Fruit fly (Drosophila melanogaster): Measurements from ENCODE around the gene CG6933.

Gene CG6933

dm6 chr3L:20220374-20220773 lies at the start of gene CG6933:
CG6933 (minus strand) TSS chr3L:20220420.
- no peak for TF ChIP-seq usp (GFP tag; optimal IDR thresholded peaks at IDR 0.05)
- no peak for TF ChIP-seq Dll (optimal IDR thresholded peaks at IDR 0.05)
- no peak for TF ChIP-seq EcR (GFP tag; optimal IDR thresholded peaks at IDR 0.05)
- TF ChIP-seq CG8478 (optimal IDR thresholded peaks at IDR 0.05), result no peak
- no peak for TF ChIP-seq psq (optimal IDR thresholded peaks at IDR 0.05)
- no peak for TF ChIP-seq pan (optimal IDR thresholded peaks at IDR 0.05)

DNA sequence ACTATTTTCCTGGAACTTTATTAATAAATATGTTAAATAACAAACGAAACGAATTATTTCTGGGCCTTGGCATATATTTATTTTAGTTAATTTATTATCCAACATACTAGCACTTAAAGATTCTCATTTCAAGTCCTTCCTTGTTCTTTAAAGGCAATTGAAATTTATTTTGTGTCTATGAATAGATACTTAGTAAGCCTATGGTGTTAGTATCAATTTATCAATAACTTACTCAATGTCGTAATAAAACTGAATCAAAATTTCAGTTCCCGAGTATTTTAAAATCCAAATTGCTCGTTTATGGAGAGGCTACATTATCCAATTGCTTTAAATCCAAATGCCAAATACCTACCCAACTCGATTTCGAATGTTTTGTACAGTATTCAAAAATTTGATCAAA lies 45.3 kb upstream of the CG6933 start, which contains the start of gene CG32228:
Gene CG32228 (plus strand): TSS at position 301 of the 400 bp plus-strand sequence.
- TF ChIP-seq CG8478 (optimal IDR thresholded peaks at IDR 0.05), result no peak

dm6 chr3L:20247513-20248173 lies 27.4 kb upstream of the CG6933 start, which contains the start of gene rdgC:
rdgC (plus strand) TSS chr3L:20248080.
- TF ChIP-seq EcR (GFP tag; optimal IDR thresholded peaks at IDR 0.05) (no peak), CG8478 (optimal IDR thresholded peaks at IDR 0.05) (no peak), psq (optimal IDR thresholded peaks at IDR 0.05) (no peak), usp (GFP tag; optimal IDR thresholded peaks at IDR 0.05) (no peak), pan (optimal IDR thresholded peaks at IDR 0.05) (no peak), Dll (optimal IDR thresholded peaks at IDR 0.05) (no peak)

DNA sequence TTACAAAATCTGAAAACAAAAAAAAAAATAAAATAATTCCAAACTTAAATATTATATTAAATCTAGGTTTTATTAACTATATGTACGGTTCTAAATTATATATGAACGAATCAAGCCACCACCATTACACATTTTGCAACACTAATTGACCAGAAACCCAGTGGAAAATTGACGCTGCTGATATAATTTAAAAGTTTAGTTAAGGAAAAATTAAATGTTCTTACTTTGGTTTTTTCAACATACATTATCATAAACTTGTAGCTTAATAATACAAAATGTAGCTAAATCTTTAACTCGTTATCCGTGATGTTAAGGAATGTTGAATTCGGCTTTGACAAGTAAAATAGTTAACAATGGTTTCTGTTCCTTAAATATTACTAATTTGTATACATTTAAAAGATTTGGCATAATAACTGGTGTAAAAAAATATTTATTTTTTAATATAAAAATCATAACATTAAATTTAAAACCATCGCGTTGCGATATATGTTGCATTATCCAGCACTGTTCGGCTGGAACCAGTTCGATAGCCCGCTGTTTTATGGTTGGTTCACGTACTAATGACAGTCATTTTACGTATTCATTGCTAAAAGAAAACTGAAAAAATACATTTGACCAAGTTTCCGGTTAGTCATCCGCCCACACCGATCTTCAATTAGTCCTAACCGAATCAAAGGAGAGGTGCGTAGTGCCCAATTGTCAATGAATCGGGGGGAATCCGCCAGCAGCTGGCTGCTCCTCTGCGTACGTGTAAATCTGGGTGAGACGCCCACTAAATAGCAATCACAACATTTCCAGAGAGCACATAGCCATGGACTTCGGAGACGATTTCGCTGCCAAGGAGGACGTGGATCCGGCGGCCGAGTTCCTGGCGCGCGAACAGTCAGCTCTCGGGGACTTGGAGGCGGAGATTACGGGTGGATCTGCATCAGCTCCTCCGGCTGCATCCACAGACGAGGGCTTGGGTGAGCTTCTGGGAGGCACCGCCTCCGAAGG lies 22.1 kb upstream of the CG6933 start:
- TF ChIP-seq usp (GFP tag; optimal IDR thresholded peaks at IDR 0.05) (no peak), CG8478 (optimal IDR thresholded peaks at IDR 0.05) (no peak)

DNA sequence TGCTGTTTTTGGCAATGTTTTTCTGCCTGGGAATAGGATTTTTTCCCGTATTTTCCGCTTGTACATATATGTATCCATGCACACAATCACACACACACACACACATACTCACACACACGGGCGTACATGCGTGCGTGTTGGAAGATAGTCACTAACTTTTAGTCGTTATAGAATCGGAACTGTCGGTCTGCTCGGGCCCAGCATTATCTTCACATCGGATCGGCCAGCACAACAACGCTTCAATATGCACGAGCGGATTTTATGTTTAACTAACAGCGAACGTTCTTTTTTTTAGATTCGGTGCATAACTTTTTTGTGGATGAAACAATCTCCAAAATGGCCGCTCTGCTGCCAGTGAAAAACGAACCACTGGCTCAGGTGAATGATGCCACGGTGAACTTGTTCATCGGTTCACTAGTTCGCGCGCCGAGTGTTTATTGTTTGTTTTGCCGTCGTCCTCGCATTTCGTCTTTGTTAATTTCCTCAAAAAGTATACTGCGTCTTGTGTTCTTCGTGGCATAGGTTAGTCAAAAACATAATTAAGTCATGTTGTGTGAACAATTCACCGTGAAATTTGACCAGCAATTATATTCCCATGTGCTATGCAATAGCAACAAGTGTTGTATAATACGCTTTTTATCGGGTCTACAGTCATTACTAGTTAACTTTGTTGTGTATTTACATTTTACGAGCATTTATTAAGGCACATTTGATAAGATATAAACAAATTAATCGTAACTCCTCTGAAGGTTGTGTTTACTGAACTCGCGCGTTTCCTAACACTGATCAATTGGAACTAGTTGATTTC lies 21.1 kb upstream of the CG6933 start, which contains the start of the genes CG6951 and CG17233:
Gene CG6951 (plus strand): TSS at position 105 of the 808 bp plus-strand sequence.
Gene CG17233 (minus strand): TSS at position 741 of the 808 bp plus-strand sequence.
- TF ChIP-seq usp (GFP tag; optimal IDR thresholded peaks at IDR 0.05) (no peak), EcR (GFP tag; optimal IDR thresholded peaks at IDR 0.05) (no peak), Dll (optimal IDR thresholded peaks at IDR 0.05) (no peak), psq (optimal IDR thresholded peaks at IDR 0.05) (no peak), CG8478 (optimal IDR thresholded peaks at IDR 0.05) (no peak), pan (optimal IDR thresholded peaks at IDR 0.05) (no peak)

- TF ChIP-seq usp (GFP tag; optimal IDR thresholded peaks at IDR 0.05) (no peak), pan (optimal IDR thresholded peaks at IDR 0.05) (no peak), CG8478 (optimal IDR thresholded peaks at IDR 0.05) (no peak), EcR (GFP tag; optimal IDR thresholded peaks at IDR 0.05) (no peak), Dll (optimal IDR thresholded peaks at IDR 0.05) (no peak), psq (optimal IDR thresholded peaks at IDR 0.05) (no peak)
Observed at dm6 chr3L:20240753-20241152, 20.5 kb upstream of the CG6933 start, which contains the start of gene Clc. Clc (plus strand) TSS chr3L:20241053.

dm6 chr3L:20237167-20237566 lies 16.9 kb upstream of the CG6933 start:
- TF ChIP-seq usp (GFP tag; optimal IDR thresholded peaks at IDR 0.05), result no peak
- no peak for TF ChIP-seq CG8478 (optimal IDR thresholded peaks at IDR 0.05)

- TF ChIP-seq CG8478 (optimal IDR thresholded peaks at IDR 0.05) (no peak), pan (optimal IDR thresholded peaks at IDR 0.05) (no peak), Dll (optimal IDR thresholded peaks at IDR 0.05) (no peak), EcR (GFP tag; optimal IDR thresholded peaks at IDR 0.05) (no peak), usp (GFP tag; optimal IDR thresholded peaks at IDR 0.05) (no peak), psq (optimal IDR thresholded peaks at IDR 0.05) (no peak)
Observed at dm6 chr3L:20231369-20231768, 11.1 kb upstream of the CG6933 start, which contains the start of gene CG13813. CG13813 (plus strand) TSS chr3L:20231669.

DNA sequence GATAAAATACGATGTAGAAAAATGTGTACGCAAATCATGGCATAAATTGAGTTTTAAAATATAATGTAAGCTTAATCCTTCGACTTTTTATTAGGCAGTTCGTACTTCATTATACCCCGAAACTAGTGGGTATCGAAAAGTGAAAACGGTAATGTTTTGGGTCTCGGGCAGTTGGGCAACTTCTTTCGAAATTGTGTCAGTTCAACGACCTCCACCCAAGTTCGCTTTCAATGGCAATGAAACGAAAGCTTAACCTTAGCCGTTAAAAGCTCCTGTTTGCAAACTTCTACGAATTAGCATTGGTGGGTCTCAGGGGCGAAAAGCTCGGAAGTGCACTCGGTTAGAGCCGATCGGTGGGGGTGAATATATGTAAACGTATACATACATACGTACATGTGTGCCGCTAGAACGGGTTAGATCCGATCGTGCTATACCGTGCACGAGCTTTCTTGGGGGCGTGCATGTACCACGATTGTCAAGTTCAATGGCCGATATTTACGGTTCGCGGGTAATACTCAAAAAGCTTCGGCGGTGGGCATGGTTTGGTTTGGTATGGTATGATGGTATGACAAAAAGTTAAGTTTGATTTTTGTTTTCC lies 10.1 kb upstream of the CG6933 start:
- TF ChIP-seq EcR (GFP tag; optimal IDR thresholded peaks at IDR 0.05) (no peak), psq (optimal IDR thresholded peaks at IDR 0.05) (no peak), Dll (optimal IDR thresholded peaks at IDR 0.05) (no peak)

DNA sequence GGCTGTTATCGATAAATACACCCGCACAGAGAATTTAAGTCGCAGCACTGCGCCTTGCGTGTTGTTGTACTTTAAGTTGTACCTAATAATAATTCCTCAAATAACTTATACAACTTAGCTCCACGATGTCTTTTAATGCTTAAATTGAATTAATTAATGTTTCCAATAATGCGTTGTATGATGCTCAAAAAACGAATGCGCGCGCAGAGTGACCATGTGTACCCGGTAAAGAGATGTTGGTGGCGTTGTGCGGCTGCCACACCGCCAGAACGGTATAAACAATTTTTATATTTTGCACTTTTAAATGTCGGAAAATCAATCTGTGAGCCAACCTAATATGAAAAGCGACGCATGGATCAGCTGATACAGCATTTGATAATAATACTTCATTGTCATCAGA lies 5.9 kb upstream of the CG6933 start:
- TF ChIP-seq Dll (optimal IDR thresholded peaks at IDR 0.05), result no peak
- TF ChIP-seq usp (GFP tag; optimal IDR thresholded peaks at IDR 0.05), result no peak
- no peak for TF ChIP-seq psq (optimal IDR thresholded peaks at IDR 0.05)

dm6 chr3L:20223398-20223951 lies 3.3 kb upstream of the CG6933 start, which contains the start of gene CG17147:
CG17147 (plus strand) TSS chr3L:20223932.
- TF ChIP-seq usp (GFP tag; optimal IDR thresholded peaks at IDR 0.05), result no peak

Data from whole organism.